Fruit fly (Drosophila melanogaster) whole organism, embryonic: ENCODE measurements around the gene Cyp4g15.

Experiments used
- CG1024 ChIP-seq: fragments of 200-800 bp; sonication (Bioruptor generic); IDR thresholded peaks from 2 replicates; pipeline ENCODE4 v1.3.6; 2022; ENCODE audit warnings: missing biosample characterization, missing genetic modification characterization
- CG10267 ChIP-seq: fragments of 200-800 bp; sonication (Bioruptor generic); optimal IDR thresholded peaks from 2 replicates; lab custom pipeline; 2018; ENCODE audit warnings: missing biosample characterization, mild to moderate bottlenecking, missing genetic modification characterization, moderate library complexity
- CG13296 ChIP-seq: fragments of 200-800 bp; sonication (Bioruptor generic); optimal IDR thresholded peaks from 3 replicates; lab custom pipeline; 2018; ENCODE audit warnings: missing biosample characterization, mild to moderate bottlenecking, missing genetic modification characterization
- CG13624 ChIP-seq: fragments of 200-800 bp; sonication (Bioruptor generic); optimal IDR thresholded peaks from 2 replicates; lab custom pipeline; 2016; ENCODE audit warnings: missing biosample characterization, missing genetic modification characterization
- CG14710 ChIP-seq: fragments of 200-800 bp; sonication (Bioruptor generic); optimal IDR thresholded peaks from 3 replicates; lab custom pipeline; 2019; ENCODE audit warnings: missing biosample characterization, mild to moderate bottlenecking, missing genetic modification characterization, moderate library complexity
- CG15073 ChIP-seq: fragments of 200-800 bp; sonication (Bioruptor generic); optimal IDR thresholded peaks from 2 replicates; lab custom pipeline; 2016; ENCODE audit warnings: missing biosample characterization, missing genetic modification characterization
- CG16813 ChIP-seq: fragments of 200-800 bp; sonication (Bioruptor generic); IDR thresholded peaks from 3 replicates; pipeline ENCODE4 v1.3.6; 2022; ENCODE audit warnings: missing biosample characterization, missing genetic modification characterization; ENCODE audit not compliant: partially characterized antibody
- CG17385 ChIP-seq: fragments of 200-800 bp; sonication (Bioruptor generic); optimal IDR thresholded peaks from 3 replicates; lab custom pipeline; 2018; ENCODE audit warnings: missing biosample characterization, mild to moderate bottlenecking, missing genetic modification characterization
- CG17829 ChIP-seq: fragments of 200-800 bp; optimal IDR thresholded peaks from 2 replicates; lab custom pipeline; 2019; ENCODE audit warnings: missing biosample characterization, mild to moderate bottlenecking, missing genetic modification characterization, moderate library complexity
- CG1792 ChIP-seq: fragments of 200-800 bp; sonication (Bioruptor generic); optimal IDR thresholded peaks from 2 replicates; lab custom pipeline; 2016; ENCODE audit warnings: missing biosample characterization, missing genetic modification characterization
- CG30020 ChIP-seq: fragments of 200-800 bp; optimal IDR thresholded peaks from 2 replicates; lab custom pipeline; 2019; ENCODE audit warnings: missing biosample characterization, mild to moderate bottlenecking, missing genetic modification characterization, moderate library complexity
- CG31365 ChIP-seq: fragments of 200-800 bp; sonication (Bioruptor generic); optimal IDR thresholded peaks from 2 replicates; lab custom pipeline; 2018; ENCODE audit warnings: missing biosample characterization, mild to moderate bottlenecking, missing genetic modification characterization
- CG3407 ChIP-seq: fragments of 200-800 bp; sonication (Bioruptor generic); optimal IDR thresholded peaks from 2 replicates; lab custom pipeline; 2018; ENCODE audit warnings: missing biosample characterization, mild to moderate bottlenecking, missing genetic modification characterization
- CG4328 ChIP-seq: fragments of 200-800 bp; sonication (Bioruptor generic); optimal IDR thresholded peaks from 3 replicates; lab custom pipeline; 2017; ENCODE audit warnings: missing biosample characterization, missing genetic modification reagents, missing genetic modification characterization
- CG6254 ChIP-seq: fragments of 200-800 bp; sonication (Bioruptor generic); optimal IDR thresholded peaks from 3 replicates; lab custom pipeline; 2017; ENCODE audit warnings: mild to moderate bottlenecking, missing biosample characterization, missing genetic modification reagents, missing genetic modification characterization
- CG6765 ChIP-seq: fragments of 200-800 bp; sonication (Bioruptor generic); optimal IDR thresholded peaks from 3 replicates; lab custom pipeline; 2017; ENCODE audit warnings: missing biosample characterization, mild to moderate bottlenecking, missing genetic modification characterization
- CG7271 ChIP-seq: fragments of 200-800 bp; sonication (Bioruptor generic); optimal IDR thresholded peaks from 2 replicates; lab custom pipeline; 2018; ENCODE audit warnings: missing biosample characterization, mild to moderate bottlenecking, missing genetic modification characterization, moderate library complexity
- CG7786 ChIP-seq: fragments of 200-800 bp; sonication (Bioruptor generic); optimal IDR thresholded peaks from 2 replicates; lab custom pipeline; 2016; ENCODE audit warnings: missing biosample characterization, missing genetic modification characterization
- CG8281 ChIP-seq: fragments of 200-800 bp; sonication (Bioruptor generic); optimal IDR thresholded peaks from 2 replicates; lab custom pipeline; 2018; ENCODE audit warnings: missing biosample characterization, mild to moderate bottlenecking, missing genetic modification characterization, moderate library complexity
- Dbx ChIP-seq: fragments of 200-800 bp; sonication (Bioruptor generic); IDR thresholded peaks from 3 replicates; pipeline ENCODE4 v1.3.6; 2022; ENCODE audit warnings: missing biosample characterization, missing genetic modification characterization
- Dll ChIP-seq: fragments of 200-800 bp; sonication (Bioruptor generic); IDR thresholded peaks from 4 replicates; pipeline ENCODE4 v1.3.6; 2022; ENCODE audit warnings: missing biosample characterization, missing genetic modification characterization; ENCODE audit not compliant: partially characterized antibody
- GATAe ChIP-seq: fragments of 200-800 bp; sonication (Bioruptor generic); conservative IDR thresholded peaks from 2 replicates; pipeline ENCODE4 v1.3.6; 2022; ENCODE audit warnings: missing biosample characterization, missing genetic modification characterization
- Hand ChIP-seq: fragments of 200-800 bp; sonication (Bioruptor generic); optimal IDR thresholded peaks from 2 replicates; lab custom pipeline; 2017; ENCODE audit warnings: mild to moderate bottlenecking, missing biosample characterization, missing genetic modification reagents, missing genetic modification characterization
- Hr51 ChIP-seq, 2 experiments: fragments of 200-800 bp; sonication (Bioruptor generic); optimal IDR thresholded peaks; 2 replicates in 1 of 2; 3 replicates in 1 of 2; lab custom pipeline; 2016 to 2018; ENCODE audit warnings: missing biosample characterization in 2 of 2, missing genetic modification characterization in 2 of 2, mild to moderate bottlenecking in 1 of 2, moderate library complexity in 1 of 2
- Lim3 ChIP-seq: fragments of 200-800 bp; sonication (Bioruptor generic); IDR thresholded peaks from 2 replicates; pipeline ENCODE4 v1.3.6; 2022; ENCODE audit warnings: missing biosample characterization, missing genetic modification characterization
- Lpt ChIP-seq: fragments of >200 bp; optimal IDR thresholded peaks from 2 replicates; lab custom pipeline; 2018; ENCODE audit warnings: missing biosample characterization, missing genetic modification characterization
- Meics ChIP-seq: fragments of 200-800 bp; sonication (Bioruptor generic); optimal IDR thresholded peaks from 2 replicates; lab custom pipeline; 2017; ENCODE audit warnings: missing biosample characterization, mild to moderate bottlenecking, missing genetic modification characterization
- Myb ChIP-seq: fragments of 200-800 bp; sonication (Bioruptor generic); optimal IDR thresholded peaks from 2 replicates; lab custom pipeline; 2016; ENCODE audit warnings: missing biosample characterization, missing genetic modification characterization
- Oaz ChIP-seq: fragments of 200-800 bp; sonication (Bioruptor generic); IDR thresholded peaks from 2 replicates; pipeline ENCODE4 v1.3.6; 2022; ENCODE audit warnings: missing biosample characterization, missing genetic modification characterization
- Pdp1 ChIP-seq, 2 experiments: fragments of 200-800 bp; sonication (Bioruptor generic); optimal IDR thresholded peaks; 3 replicates each; lab custom pipeline; 2016; ENCODE audit warnings: missing biosample characterization in 2 of 2, missing genetic modification characterization in 2 of 2, mild to moderate bottlenecking in 1 of 2, moderate library complexity in 1 of 2
- Sox100B ChIP-seq: fragments of 200-800 bp; sonication (Bioruptor generic); optimal IDR thresholded peaks from 3 replicates; lab custom pipeline; 2018; ENCODE audit warnings: missing biosample characterization, mild to moderate bottlenecking, missing genetic modification characterization
- aop ChIP-seq: fragments of 200-800 bp; sonication (Bioruptor generic); IDR thresholded peaks from 2 replicates; pipeline ENCODE4 v1.3.6; 2022; ENCODE audit warnings: missing biosample characterization, missing genetic modification characterization
- cg ChIP-seq: fragments of 200-800 bp; sonication (Bioruptor generic); optimal IDR thresholded peaks from 3 replicates; lab custom pipeline; 2019; ENCODE audit warnings: missing biosample characterization, mild to moderate bottlenecking, missing genetic modification characterization, moderate library complexity
- chm ChIP-seq: fragments of 200-800 bp; sonication (Bioruptor generic); IDR thresholded peaks from 2 replicates; pipeline ENCODE4 v1.3.6; 2022; ENCODE audit warnings: missing biosample characterization, missing genetic modification characterization
- chn ChIP-seq: fragments of 200-800 bp; sonication (Bioruptor generic); optimal IDR thresholded peaks from 2 replicates; lab custom pipeline; 2016; ENCODE audit warnings: missing biosample characterization, missing genetic modification characterization
- dan ChIP-seq: fragments of 200-800 bp; sonication (Bioruptor generic); IDR thresholded peaks from 2 replicates; pipeline ENCODE4 v1.3.6; 2022; ENCODE audit warnings: missing biosample characterization, missing genetic modification characterization
- dmrt99B ChIP-seq: fragments of 200-800 bp; sonication (Bioruptor generic); optimal IDR thresholded peaks from 2 replicates; lab custom pipeline; 2018; ENCODE audit warnings: missing biosample characterization, mild to moderate bottlenecking, missing genetic modification characterization, moderate library complexity
- exex ChIP-seq: fragments of 200-800 bp; sonication (Bioruptor generic); optimal IDR thresholded peaks from 4 replicates; lab custom pipeline; 2018; ENCODE audit warnings: missing biosample characterization, mild to moderate bottlenecking, missing genetic modification characterization, moderate library complexity
- hkb ChIP-seq, 2 experiments: fragments of 200-800 bp in 1 of 2; fragments of >200 bp in 1 of 2; sonication (Bioruptor generic) in 1 of 2; IDR thresholded peaks in 1 of 2; optimal IDR thresholded peaks in 1 of 2; 2 replicates each; pipeline versions ENCODE4 v1.3.6 to Lab custom; 2017 to 2022; ENCODE audit warnings: missing biosample characterization in 1 of 2, missing genetic modification characterization in 1 of 2
- hth ChIP-seq: fragments of >200 bp; optimal IDR thresholded peaks from 2 replicates; lab custom pipeline; 2017; ENCODE audit warnings: inconsistent platforms
- inv ChIP-seq: fragments of 200-800 bp; sonication (Bioruptor generic); IDR thresholded peaks from 2 replicates; pipeline ENCODE4 v1.3.6; 2022; ENCODE audit warnings: missing biosample characterization, missing genetic modification characterization; ENCODE audit not compliant: partially characterized antibody
- kay ChIP-seq: fragments of 200-800 bp; sonication (Bioruptor generic); optimal IDR thresholded peaks from 2 replicates; lab custom pipeline; 2016; ENCODE audit warnings: missing biosample characterization, missing genetic modification characterization
- kni ChIP-seq: fragments of 200-800 bp; sonication (Bioruptor generic); optimal IDR thresholded peaks from 3 replicates; lab custom pipeline; 2017; ENCODE audit warnings: mild to moderate bottlenecking, missing biosample characterization, missing genetic modification reagents, missing genetic modification characterization
- prd ChIP-seq, 3 experiments: fragments of >200 bp in 2 of 3; fragments of 200-800 bp in 1 of 3; sonication (Bioruptor generic) in 1 of 3; optimal IDR thresholded peaks in 2 of 3; IDR thresholded peaks in 1 of 3; 2 replicates in 2 of 3; 3 replicates in 1 of 3; pipeline versions ENCODE4 v1.3.6 to Lab custom; 2017 to 2022; ENCODE audit warnings: missing biosample characterization in 1 of 3, missing genetic modification characterization in 1 of 3
- psq ChIP-seq: fragments of 200-800 bp; sonication (Bioruptor generic); optimal IDR thresholded peaks from 2 replicates; lab custom pipeline; 2017; ENCODE audit warnings: missing biosample characterization, missing genetic modification characterization
- sens ChIP-seq: fragments of 200-800 bp; sonication (Bioruptor generic); peaks from one replicate; lab custom pipeline; 2016; ENCODE audit warnings: missing biosample characterization, missing genetic modification characterization
- so ChIP-seq: fragments of 200-800 bp; sonication (Bioruptor generic); IDR thresholded peaks from 3 replicates; pipeline ENCODE4 v1.3.6; 2022; ENCODE audit warnings: missing biosample characterization, missing genetic modification characterization
- vvl ChIP-seq: fragments of 200-800 bp; sonication (Bioruptor generic); IDR thresholded peaks from 2 replicates; pipeline ENCODE4 v1.3.6; 2022; ENCODE audit warnings: missing biosample characterization, missing genetic modification characterization

The Cyp4g15 gene

dm6 chrX:11492916-11493590 lies 16.2 kb downstream of the Cyp4g15 start, which contains the start of gene Drak (continued):
- TF ChIP-seq Pdp1 (GFP tag; optimal IDR thresholded peaks at IDR 0.05; lab: Kevin White, UChicago) (peak in 1 of 2 experiments; percentile 57), exex (peak; percentile 23), kay (no peak), Dbx (no peak), Dll (GFP tag; lab: Robert Waterston, UW) (no peak), CG14710 (tag; lab: Kevin White, UChicago) (peak; percentile 59), CG4328 (GFP tag; lab: Kevin White, UChicago) (no peak), CG1024 (no peak), Sox100B (GFP tag; lab: Kevin White, UChicago) (no peak), CG10267 (tag; lab: Kevin White, UChicago) (peak; percentile 55), CG15073 (no peak), Hand (GFP tag; lab: Kevin White, UChicago) (peak; percentile 24), Hr51 (GFP tag; optimal IDR thresholded peaks at IDR 0.05; lab: Kevin White, UChicago) (no peak), Lim3 (GFP tag; lab: Robert Waterston, UW) (no peak), CG6765 (GFP tag; lab: Kevin White, UChicago) (peak; percentile 37), kni (GFP tag; lab: Kevin White, UChicago) (no peak), CG30020 (tag; lab: Kevin White, UChicago) (peak; percentile 41), CG13296 (GFP tag; lab: Kevin White, UChicago) (peak; percentile 14), cg (peak; percentile 67), chm (GFP tag; lab: Robert Waterston, UW) (no peak), vvl (GFP tag; lab: Robert Waterston, UW) (no peak), sens (GFP tag; lab: Kevin White, UChicago) (peak; percentile 61), dmrt99B (tag; lab: Kevin White, UChicago) (no peak), CG31365 (tag; lab: Kevin White, UChicago) (no peak), CG17385 (GFP tag; lab: Kevin White, UChicago) (peak; percentile 73), Myb (peak; percentile 75)

dm6 chrX:11494731-11495277 lies 17.9 kb downstream of the Cyp4g15 start:
- TF ChIP-seq CG6254 (GFP tag; lab: Kevin White, UChicago), result peak; percentile 78
- peak; percentile 37 for TF ChIP-seq CG8281 (tag; lab: Kevin White, UChicago)
- TF ChIP-seq CG1792 (GFP tag; lab: Kevin White, UChicago), result peak; percentile 52
- no peak for TF ChIP-seq CG31365 (tag; lab: Kevin White, UChicago)
- no peak for TF ChIP-seq hkb (optimal IDR thresholded peaks at IDR 0.05; lab: Kevin White, UChicago)
- peak; percentile 55; the same call in 1 of the 2 replicates for TF ChIP-seq hkb (GFP tag; IDR thresholded peaks at IDR 0.05; lab: Robert Waterston, UW)
- peak; percentile 40 for TF ChIP-seq CG13624 (GFP tag; lab: Kevin White, UChicago)
- peak; percentile 21 for TF ChIP-seq CG7271
- peak; percentile 8; the same call in 1 of the 3 replicates for TF ChIP-seq so (GFP tag; lab: Robert Waterston, UW)
- no peak for TF ChIP-seq Oaz (GFP tag; lab: Robert Waterston, UW)
- TF ChIP-seq CG17829 (tag; lab: Kevin White, UChicago), result peak; percentile 81
- peak; percentile 29; the same call in 1 of the 2 replicates for TF ChIP-seq dan (GFP tag; lab: Robert Waterston, UW)
- TF ChIP-seq hth, result no peak
- TF ChIP-seq CG3407 (GFP tag; lab: Kevin White, UChicago), result peak; percentile 64
- TF ChIP-seq Meics (GFP tag; lab: Kevin White, UChicago), result peak; percentile 33
- no peak for TF ChIP-seq GATAe (GFP tag; lab: Robert Waterston, UW)
- no peak for TF ChIP-seq prd (optimal IDR thresholded peaks at IDR 0.05; lab: Kevin White, UChicago)
- TF ChIP-seq prd (GFP tag; IDR thresholded peaks at IDR 0.05; lab: Robert Waterston, UW), result peak; percentile 75; the same call in 2 of the 3 replicates
- TF ChIP-seq inv (GFP tag; lab: Robert Waterston, UW), result no peak
- TF ChIP-seq Lpt, result no peak
- TF ChIP-seq CG7786, result peak; percentile 57
- no peak for TF ChIP-seq CG16813
- TF ChIP-seq psq (GFP tag; lab: Kevin White, UChicago), result peak; percentile 40
- no peak for TF ChIP-seq Dbx
- TF ChIP-seq aop (GFP tag; lab: Robert Waterston, UW), result no peak
- peak; percentile 75 for TF ChIP-seq chn (GFP tag; lab: Kevin White, UChicago)
